Fruit fly (Drosophila melanogaster): ENCODE results near the gene CG34292.

CG34292 gene

DNA sequence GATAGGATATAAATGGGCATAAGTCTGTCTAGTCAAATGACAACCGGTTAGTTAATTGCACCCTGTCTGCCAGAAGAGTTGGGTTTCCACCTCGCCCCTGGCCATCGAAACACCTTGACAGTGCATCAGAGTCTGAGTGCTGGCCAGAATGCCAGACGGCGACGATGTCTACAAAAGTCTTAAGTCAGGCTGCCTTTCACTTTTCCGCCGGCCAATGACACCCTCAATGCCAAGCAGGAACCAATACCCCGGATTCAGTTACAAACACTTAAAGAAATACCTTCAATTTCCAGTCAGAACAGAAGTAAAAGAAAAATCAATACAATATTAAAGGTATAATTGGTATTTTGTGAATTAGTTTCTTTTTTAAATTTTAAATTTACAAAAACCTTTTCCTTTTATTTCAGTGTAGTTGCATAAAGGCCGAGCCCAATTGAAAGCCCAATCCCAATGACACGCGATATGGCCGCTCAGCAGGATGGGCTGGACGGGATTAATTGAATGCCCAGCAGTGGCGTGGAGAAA is 22.6 kb downstream of the CG34292 start (continued):
- no peak for TF ChIP-seq esn (GFP tag; optimal IDR thresholded peaks at IDR 0.05)
- TF ChIP-seq CG11762 (GFP tag; optimal IDR thresholded peaks at IDR 0.05; ENCODE audit: insufficient read depth): peak; percentile 1
- peak; percentile 45 for TF ChIP-seq spab (GFP tag; optimal IDR thresholded peaks at IDR 0.05)
- no peak for TF ChIP-seq OdsH (GFP tag; optimal IDR thresholded peaks at IDR 0.05)

- TF ChIP-seq svp (GFP tag) (no peak), ss (GFP tag; optimal IDR thresholded peaks at IDR 0.05) (peak; percentile 0 to 18), Eip78C (GFP tag) (peak; percentile 18), CG3919 (GFP tag; optimal IDR thresholded peaks at IDR 0.05) (no peak), CG1621 (tag; optimal IDR thresholded peaks at IDR 0.05) (peak; percentile 76)
Observed at dm6 chr3R:27087549-27087948, 25.5 kb downstream of the CG34292 start, which contains the start of gene Cpr97Ea. Gene Cpr97Ea (minus strand): TSS chr3R:27087778.

DNA sequence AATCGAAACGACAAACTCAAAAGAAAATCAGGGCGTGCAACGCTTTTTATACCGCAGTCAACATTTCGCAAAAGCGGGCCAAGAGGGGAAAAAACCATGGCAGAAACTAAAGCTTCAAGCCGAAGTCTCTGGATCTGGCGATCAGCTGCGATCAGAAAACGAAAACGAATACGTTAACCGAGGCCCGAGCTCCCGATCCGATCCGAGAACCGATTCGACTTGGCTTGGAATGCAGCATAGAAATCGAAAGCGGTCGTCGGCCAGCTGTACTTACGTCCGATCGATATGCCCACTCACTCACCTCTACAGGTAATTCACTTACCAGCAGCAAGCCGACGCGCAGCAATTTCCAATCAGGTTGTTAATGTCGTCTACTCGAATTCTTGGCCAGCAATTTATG is 29.1 kb downstream of the CG34292 start, which contains the start of gene Cpr97Eb:
Cpr97Eb (minus strand) TSS at position 25 of the 400 bp plus-strand sequence.
- TF ChIP-seq CG8632 (GFP tag; optimal IDR thresholded peaks at IDR 0.05): no peak
- peak; percentile 18 for TF ChIP-seq Eip78C (GFP tag)
- no peak for TF ChIP-seq Sox102F (GFP tag; optimal IDR thresholded peaks at IDR 0.05)
- TF ChIP-seq ss (GFP tag; optimal IDR thresholded peaks at IDR 0.05): peak in 1 of 2 experiments; percentile 43
- TF ChIP-seq Blimp-1 (GFP tag; optimal IDR thresholded peaks at IDR 0.05): peak; percentile 84
- TF ChIP-seq Eip75B (GFP tag; optimal IDR thresholded peaks at IDR 0.05): peak; percentile 42
- TF ChIP-seq CG6163 (GFP tag; IDR thresholded peaks at IDR 0.05): peak; percentile 54; the same call in 2 of the 3 replicates
- TF ChIP-seq eg (GFP tag; IDR thresholded peaks at IDR 0.05): 0 out of 3 replicates have a peak, but pooled peaks have one; percentile 21
- TF ChIP-seq Lpt (GFP tag; optimal IDR thresholded peaks at IDR 0.05): peak; percentile 25
- no peak for TF ChIP-seq CG16779 (tag; optimal IDR thresholded peaks at IDR 0.05)

DNA sequence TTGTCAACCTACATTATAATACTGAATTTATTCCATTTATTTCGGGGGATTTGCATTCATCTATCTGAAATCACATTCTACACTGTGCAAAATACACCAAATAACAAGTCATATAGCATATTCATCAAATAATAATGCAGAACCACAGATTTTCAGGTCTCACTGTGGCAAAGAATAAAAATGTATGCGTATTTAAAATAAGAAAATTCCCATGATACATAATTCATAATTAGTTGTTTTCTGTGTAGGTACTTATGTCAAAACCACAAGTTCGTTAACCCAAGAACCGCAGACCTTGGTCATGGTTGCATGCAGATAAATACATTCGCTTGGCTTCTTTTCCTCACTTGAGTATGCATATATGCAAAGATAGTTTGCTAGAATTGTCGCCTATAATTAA is 30.2 kb downstream of the CG34292 start:
- TF ChIP-seq Smox (GFP tag; optimal IDR thresholded peaks at IDR 0.05) (no peak), CG6792 (GFP tag; optimal IDR thresholded peaks at IDR 0.05) (peak; percentile 33), net (GFP tag; optimal IDR thresholded peaks at IDR 0.05) (peak; percentile 5), Eip75B (GFP tag; optimal IDR thresholded peaks at IDR 0.05) (peak; percentile 24), CG6276 (GFP tag; optimal IDR thresholded peaks at IDR 0.05) (no peak), CG1621 (tag; optimal IDR thresholded peaks at IDR 0.05) (peak; percentile 22), achi (GFP tag; optimal IDR thresholded peaks at IDR 0.05) (peak; percentile 36), CG8119 (GFP tag; IDR thresholded peaks at IDR 0.05) (peak; percentile 29; the same call in 1 of the 3 replicates), Blimp-1 (GFP tag; optimal IDR thresholded peaks at IDR 0.05) (no peak), CG8319 (GFP tag; optimal IDR thresholded peaks at IDR 0.05) (no peak), CG11294 (GFP tag; IDR thresholded peaks at IDR 0.05) (no peak), salr (GFP tag; optimal IDR thresholded peaks at IDR 0.05) (no peak), Ets96B (tag; optimal IDR thresholded peaks at IDR 0.05) (peak; percentile 30), CG8632 (GFP tag; optimal IDR thresholded peaks at IDR 0.05) (no peak), Lpt (GFP tag; optimal IDR thresholded peaks at IDR 0.05) (no peak), CG32006 (GFP tag; optimal IDR thresholded peaks at IDR 0.05) (peak; percentile 44), CG3032 (tag; optimal IDR thresholded peaks at IDR 0.05) (peak; percentile 31), fd59A (GFP tag; optimal IDR thresholded peaks at IDR 0.05) (peak; percentile 3), Sox14 (GFP tag; optimal IDR thresholded peaks at IDR 0.05) (peak; percentile 27), CG6808 (GFP tag; optimal IDR thresholded peaks at IDR 0.05) (peak; percentile 19), eg (GFP tag; IDR thresholded peaks at IDR 0.05) (peak; percentile 53; the same call in 2 of the 3 replicates), OdsH (GFP tag; optimal IDR thresholded peaks at IDR 0.05) (peak; percentile 43), acj6 (GFP tag; optimal IDR thresholded peaks at IDR 0.05) (peak; percentile 39), fd85E (GFP tag; optimal IDR thresholded peaks at IDR 0.05) (no peak), Ets21C (GFP tag; optimal IDR thresholded peaks at IDR 0.05) (peak; percentile 5), Gug (GFP tag; IDR thresholded peaks at IDR 0.05) (no peak), CG11762 (GFP tag; optimal IDR thresholded peaks at IDR 0.05; ENCODE audit: insufficient read depth) (no peak), CG16779 (tag; optimal IDR thresholded peaks at IDR 0.05) (no peak), vri (GFP tag; optimal IDR thresholded peaks at IDR 0.05) (peak; percentile 27), esn (GFP tag; optimal IDR thresholded peaks at IDR 0.05) (no peak), CG4318 (GFP tag; optimal IDR thresholded peaks at IDR 0.05) (no peak), Hr4 (GFP tag; optimal IDR thresholded peaks at IDR 0.05) (peak; percentile 36), Met (GFP tag; optimal IDR thresholded peaks at IDR 0.05) (peak; percentile 31), Eip78C (GFP tag) (peak; percentile 62), lz (GFP tag; optimal IDR thresholded peaks at IDR 0.05) (peak; percentile 1), CG6163 (GFP tag; IDR thresholded peaks at IDR 0.05) (peak; percentile 79), CG9139 (GFP tag; optimal IDR thresholded peaks at IDR 0.05) (no peak), dsx (GFP tag; optimal IDR thresholded peaks at IDR 0.05; ENCODE audit: poor library complexity, severe bottlenecking) (peak; percentile 20)
